Worm (Caenorhabditis elegans) whole organism, L3 larva: ENCODE data around the gene col-138.

Experiments
- R02D3.7 ChIP-seq: fragments of 150-350 bp; optimal IDR thresholded peaks from 2 replicates; lab custom pipeline; 2014; ENCODE audit warnings: missing biosample characterization, missing genetic modification characterization
- ZK546.5 ChIP-seq: sonication (generic microtip); optimal IDR thresholded peaks from 2 replicates; lab custom pipeline; 2017; ENCODE audit warnings: missing biosample characterization, missing genetic modification characterization
- ama-1 ChIP-seq: fragments of 150-350 bp; optimal IDR thresholded peaks from 2 replicates; lab custom pipeline; 2018
- ceh-16 ChIP-seq: sonication (generic microtip); optimal IDR thresholded peaks from 2 replicates; lab custom pipeline; 2017; ENCODE audit warnings: missing biosample characterization, missing genetic modification characterization
- ceh-28 ChIP-seq: fragments of 150-350 bp; optimal IDR thresholded peaks from 2 replicates; lab custom pipeline; 2014; ENCODE audit warnings: missing biosample characterization, missing genetic modification reagents, missing genetic modification characterization
- ceh-82 ChIP-seq: fragments of 150-350 bp; optimal IDR thresholded peaks from 2 replicates; lab custom pipeline; 2014; ENCODE audit warnings: missing biosample characterization, missing genetic modification characterization
- ceh-9 ChIP-seq: sonication (generic microtip); optimal IDR thresholded peaks from 2 replicates; lab custom pipeline; 2018; ENCODE audit warnings: missing biosample characterization, missing genetic modification characterization
- daf-12 ChIP-seq: fragments of 150-350 bp; optimal IDR thresholded peaks from 2 replicates; lab custom pipeline; 2014; ENCODE audit warnings: missing biosample characterization, missing genetic modification reagents, missing genetic modification characterization
- egl-27 ChIP-seq: sonication (generic microtip); optimal IDR thresholded peaks from 4 replicates; lab custom pipeline; 2017; ENCODE audit warnings: missing biosample characterization, missing genetic modification reagents, missing genetic modification characterization
- egl-5 ChIP-seq: fragments of 150-350 bp; optimal IDR thresholded peaks from 2 replicates; lab custom pipeline; 2017; ENCODE audit warnings: missing biosample characterization, missing genetic modification reagents, missing genetic modification characterization, inconsistent platforms
- elt-2 ChIP-seq: sonication (generic microtip); optimal IDR thresholded peaks from 2 replicates; lab custom pipeline; 2016; ENCODE audit warnings: missing genetic modification reagents, mild to moderate bottlenecking, missing genetic modification characterization, missing compliant biosample characterization
- elt-3 ChIP-seq, 3 experiments: fragments of 150-350 bp in 1 of 3; sonication (generic microtip) in 2 of 3; optimal IDR thresholded peaks; 2 replicates in 2 of 3; 4 replicates in 1 of 3; lab custom pipeline; 2014 to 2017; ENCODE audit warnings: missing biosample characterization in 3 of 3, missing genetic modification characterization in 3 of 3
- eor-1 ChIP-seq, 2 experiments: fragments of 150-350 bp; optimal IDR thresholded peaks; 2 replicates each; lab custom pipeline; 2014 to 2018; ENCODE audit warnings: missing biosample characterization in 2 of 2, missing genetic modification characterization in 2 of 2
- fkh-10 ChIP-seq: sonication (generic microtip); optimal IDR thresholded peaks from 2 replicates; lab custom pipeline; 2017; ENCODE audit warnings: missing biosample characterization, missing genetic modification reagents, missing genetic modification characterization
- fkh-2 ChIP-seq: fragments of 150-350 bp; optimal IDR thresholded peaks from 2 replicates; lab custom pipeline; 2014; ENCODE audit warnings: missing biosample characterization, missing genetic modification reagents, missing genetic modification characterization
- fos-1 ChIP-seq: fragments of 150-350 bp; optimal IDR thresholded peaks from 2 replicates; lab custom pipeline; 2014; ENCODE audit warnings: missing biosample characterization, missing genetic modification characterization
- hmg-11 ChIP-seq: sonication (generic microtip); optimal IDR thresholded peaks from 2 replicates; lab custom pipeline; 2016; ENCODE audit warnings: missing genetic modification characterization, missing compliant biosample characterization
- lin-15B ChIP-seq: fragments of 150-350 bp; optimal IDR thresholded peaks from 2 replicates; lab custom pipeline; 2014; ENCODE audit warnings: missing biosample characterization, missing genetic modification characterization
- lin-39 ChIP-seq: fragments of 150-350 bp; optimal IDR thresholded peaks from 2 replicates; lab custom pipeline; 2018; ENCODE audit warnings: missing biosample characterization, missing genetic modification reagents, missing genetic modification characterization
- lsy-12 ChIP-seq: sonication (generic microtip); optimal IDR thresholded peaks from 2 replicates; lab custom pipeline; 2016; ENCODE audit warnings: mild to moderate bottlenecking, missing genetic modification characterization, missing compliant biosample characterization
- mml-1 ChIP-seq: fragments of 150-350 bp; sonication (generic microtip); optimal IDR thresholded peaks from 3 replicates; lab custom pipeline; 2014; ENCODE audit warnings: missing biosample characterization, missing genetic modification characterization
- nhr-11 ChIP-seq: fragments of 150-350 bp; optimal IDR thresholded peaks from 2 replicates; lab custom pipeline; 2014; ENCODE audit warnings: missing biosample characterization, missing genetic modification characterization
- nhr-12 ChIP-seq: fragments of 150-350 bp; optimal IDR thresholded peaks from 2 replicates; lab custom pipeline; 2014; ENCODE audit warnings: missing biosample characterization, missing genetic modification characterization
- nhr-237 ChIP-seq: fragments of 150-350 bp; optimal IDR thresholded peaks from 2 replicates; lab custom pipeline; 2014; ENCODE audit warnings: missing biosample characterization, missing genetic modification characterization
- nhr-43 ChIP-seq: sonication (generic microtip); optimal IDR thresholded peaks from 2 replicates; lab custom pipeline; 2016; ENCODE audit warnings: mild to moderate bottlenecking, missing genetic modification characterization, missing compliant biosample characterization; ENCODE audit not compliant: poor library complexity, severe bottlenecking
- nhr-67 ChIP-seq: fragments of 150-350 bp; optimal IDR thresholded peaks from 2 replicates; lab custom pipeline; 2014; ENCODE audit warnings: missing biosample characterization, missing genetic modification characterization
- nhr-77 ChIP-seq: fragments of 150-350 bp; optimal IDR thresholded peaks from 2 replicates; lab custom pipeline; 2014; ENCODE audit warnings: missing biosample characterization, missing genetic modification characterization
- pqm-1 ChIP-seq: fragments of 150-350 bp; optimal IDR thresholded peaks from 2 replicates; lab custom pipeline; 2017; ENCODE audit warnings: missing biosample characterization, missing genetic modification characterization, inconsistent platforms
- sea-2 ChIP-seq: fragments of 150-350 bp; sonication (generic microtip); optimal IDR thresholded peaks from 4 replicates; lab custom pipeline; 2014; ENCODE audit warnings: missing biosample characterization, missing genetic modification reagents, missing genetic modification characterization
- skn-1 ChIP-seq: fragments of 150-350 bp; optimal IDR thresholded peaks from 2 replicates; lab custom pipeline; 2014; ENCODE audit warnings: missing biosample characterization, missing genetic modification characterization
- snpc-4 ChIP-seq: fragments of 150-350 bp; optimal IDR thresholded peaks from 2 replicates; lab custom pipeline; 2014; ENCODE audit warnings: missing biosample characterization, missing genetic modification characterization
- unc-39 ChIP-seq: sonication (generic microtip); optimal IDR thresholded peaks from 4 replicates; lab custom pipeline; 2017; ENCODE audit warnings: missing biosample characterization, missing genetic modification characterization
- unc-62 ChIP-seq: fragments of 150-350 bp; sonication (generic microtip); optimal IDR thresholded peaks from 4 replicates; lab custom pipeline; 2014; ENCODE audit warnings: missing biosample characterization, missing genetic modification reagents, missing genetic modification characterization
- zag-1 ChIP-seq: fragments of 150-350 bp; optimal IDR thresholded peaks from 2 replicates; lab custom pipeline; 2014; ENCODE audit warnings: missing biosample characterization, missing genetic modification characterization
- ztf-11 ChIP-seq: fragments of 150-350 bp; optimal IDR thresholded peaks from 2 replicates; lab custom pipeline; 2014; ENCODE audit warnings: missing biosample characterization, missing genetic modification characterization
- ztf-4 ChIP-seq: fragments of 150-350 bp; optimal IDR thresholded peaks from 2 replicates; lab custom pipeline; 2014; ENCODE audit warnings: missing biosample characterization, missing genetic modification characterization

The col-138 gene

ce11 chrIV:17183629-17184028 is at the start of gene col-138:
Gene col-138, minus strand, starts transcription at chrIV:17183729.
- TF ChIP-seq lin-15B (tag; lab: Kevin White, UChicago) (no peak), skn-1 (no peak), ceh-28 (tag; lab: Kevin White, UChicago) (no peak), ztf-11 (no peak), eor-1 (tag; optimal IDR thresholded peaks at IDR 0.05; lab: Kevin White, UChicago) (no peak), nhr-12 (tag; lab: Kevin White, UChicago) (no peak), hmg-11 (tag; lab: Kevin White, UChicago) (no peak), elt-3 (tag; optimal IDR thresholded peaks at IDR 0.05; lab: Kevin White, UChicago) (no peak), fkh-2 (no peak), ceh-9 (tag; lab: Kevin White, UChicago) (no peak), unc-39 (no peak), nhr-43 (no peak), fkh-10 (GFP tag; lab: Kevin White, UChicago) (no peak), egl-27 (tag; lab: Kevin White, UChicago) (no peak), ztf-4 (no peak), ceh-16 (tag; lab: Kevin White, UChicago) (no peak), ama-1 (lab: Kevin White, UChicago) (no peak), daf-12 (tag; lab: Kevin White, UChicago) (no peak), nhr-77 (no peak), elt-2 (tag; lab: Kevin White, UChicago) (no peak)
- TF ChIP-seq, all 47 proteins: peak for 0

- TF ChIP-seq skn-1, result no peak
- no peak for TF ChIP-seq hmg-11 (tag; lab: Kevin White, UChicago)
- no peak for TF ChIP-seq ZK546.5 (tag; lab: Kevin White, UChicago)
- no peak for TF ChIP-seq lsy-12 (tag; lab: Kevin White, UChicago)
- no peak for TF ChIP-seq egl-5 (tag; lab: Kevin White, UChicago)
Measured at ce11 chrIV:17232899-17233298, 49.4 kb upstream of the col-138 start.

- TF ChIP-seq nhr-237 (tag; lab: Kevin White, UChicago), result no peak
- no peak for TF ChIP-seq ZK546.5 (tag; lab: Kevin White, UChicago)
Measured at ce11 chrIV:17230958-17231357, 47.4 kb upstream of the col-138 start, which contains the start of gene npr-32. Gene npr-32, minus strand, starts transcription at chrIV:17231058.

- no peak for TF ChIP-seq nhr-12 (tag; lab: Kevin White, UChicago)
- no peak for TF ChIP-seq fos-1 (tag; lab: Kevin White, UChicago)
- no peak for TF ChIP-seq snpc-4
- TF ChIP-seq lin-15B (tag; lab: Kevin White, UChicago), result no peak
- no peak for TF ChIP-seq daf-12 (tag; lab: Kevin White, UChicago)
- TF ChIP-seq lin-39 (tag; lab: Kevin White, UChicago), result no peak
- TF ChIP-seq mml-1 (tag; lab: Kevin White, UChicago), result no peak
- no peak for TF ChIP-seq pqm-1 (tag; lab: Kevin White, UChicago)
- no peak for TF ChIP-seq skn-1
- no peak for TF ChIP-seq nhr-11
- TF ChIP-seq nhr-67, result no peak
- TF ChIP-seq R02D3.7 (tag; lab: Kevin White, UChicago), result no peak
- no peak for TF ChIP-seq nhr-77
- TF ChIP-seq eor-1 (tag; optimal IDR thresholded peaks at IDR 0.05; lab: Kevin White, UChicago), result no peak
- no peak for TF ChIP-seq zag-1
- no peak for TF ChIP-seq sea-2 (GFP tag; lab: Kevin White, UChicago)
- no peak for TF ChIP-seq unc-39
- TF ChIP-seq, all 47 proteins: peak for 0
Measured at ce11 chrIV:17223474-17223873, 39.9 kb upstream of the col-138 start, which contains the start of gene Y116A8B.4. Gene Y116A8B.4, plus strand, starts transcription at chrIV:17223774.

- TF ChIP-seq snpc-4, result no peak
- no peak for TF ChIP-seq elt-3 (tag; optimal IDR thresholded peaks at IDR 0.05; lab: Kevin White, UChicago)
- no peak for TF ChIP-seq ceh-82 (tag; lab: Kevin White, UChicago)
- TF ChIP-seq hmg-11 (tag; lab: Kevin White, UChicago), result no peak
- no peak for TF ChIP-seq sea-2 (GFP tag; lab: Kevin White, UChicago)
- TF ChIP-seq ZK546.5 (tag; lab: Kevin White, UChicago), result no peak
- TF ChIP-seq unc-62 (GFP tag; lab: Kevin White, UChicago), result no peak
- no peak for TF ChIP-seq elt-2 (tag; lab: Kevin White, UChicago)
- no peak for TF ChIP-seq nhr-67
- no peak for TF ChIP-seq nhr-43
- no peak for TF ChIP-seq pqm-1 (tag; lab: Kevin White, UChicago)
- TF ChIP-seq, all 47 proteins: peak for 0
Measured at ce11 chrIV:17216048-17216447, 32.5 kb upstream of the col-138 start, which contains the start of gene Y116A8B.1. Gene Y116A8B.1, plus strand, starts transcription at chrIV:17216348.
